Worm (Caenorhabditis elegans): ENCODE results near the gene unc-83.

unc-83 gene

ce11 chrV:6513356-6513755 lies 48.5 kb downstream of the unc-83 start:
- no peak for TF ChIP-seq dao-5 (tag; optimal IDR thresholded peaks at IDR 0.05)

- TF ChIP-seq dao-5 (tag; optimal IDR thresholded peaks at IDR 0.05) (no peak), W03F9.2 (tag; optimal IDR thresholded peaks at IDR 0.05) (no peak), him-1 (tag; optimal IDR thresholded peaks at IDR 0.05) (no peak)
Measured at ce11 chrV:6513786-6514430, 49.0 kb downstream of the unc-83 start.

- TF ChIP-seq him-1 (tag; optimal IDR thresholded peaks at IDR 0.05) (no peak), dao-5 (tag; optimal IDR thresholded peaks at IDR 0.05) (no peak), W03F9.2 (tag; optimal IDR thresholded peaks at IDR 0.05) (peak; percentile 18)
Measured at ce11 chrV:6514887-6515324, 50.0 kb downstream of the unc-83 start, which contains the start of gene dpy-11. TSS of gene dpy-11 (minus strand) at chrV:6515240.

- TF ChIP-seq W03F9.2 (tag; optimal IDR thresholded peaks at IDR 0.05) (no peak), dao-5 (tag; optimal IDR thresholded peaks at IDR 0.05) (no peak), him-1 (tag; optimal IDR thresholded peaks at IDR 0.05) (no peak)
Measured at ce11 chrV:6515344-6515743, 50.5 kb downstream of the unc-83 start.

- no peak for TF ChIP-seq dao-5 (tag; optimal IDR thresholded peaks at IDR 0.05)
- TF ChIP-seq W03F9.2 (tag; optimal IDR thresholded peaks at IDR 0.05), result no peak
- no peak for TF ChIP-seq him-1 (tag; optimal IDR thresholded peaks at IDR 0.05)
Measured at ce11 chrV:6516491-6517304, 51.8 kb downstream of the unc-83 start, which contains the start of gene mdh-1. TSS of gene mdh-1 (minus strand) at chrV:6516526.

- TF ChIP-seq dao-5 (tag; optimal IDR thresholded peaks at IDR 0.05), result no peak
- no peak for TF ChIP-seq him-1 (tag; optimal IDR thresholded peaks at IDR 0.05)
- no peak for TF ChIP-seq W03F9.2 (tag; optimal IDR thresholded peaks at IDR 0.05)
Measured at ce11 chrV:6517305-6518224, 52.7 kb downstream of the unc-83 start.

ce11 chrV:6518225-6518396 lies 53.2 kb downstream of the unc-83 start, which contains the start of gene F46E10.3:
TSS of gene F46E10.3 (plus strand) at chrV:6518297.
- TF ChIP-seq dao-5 (tag; optimal IDR thresholded peaks at IDR 0.05) (no peak), W03F9.2 (tag; optimal IDR thresholded peaks at IDR 0.05) (no peak), him-1 (tag; optimal IDR thresholded peaks at IDR 0.05) (no peak)

ce11 chrV:6520385-6521080 lies 55.7 kb downstream of the unc-83 start, which contains the start of the genes F46E10.2 and F46E10.18:
TSS of gene F46E10.2 (plus strand) at chrV:6520435.
TSS of gene F46E10.18 (plus strand) at chrV:6521030.
- no peak for TF ChIP-seq dao-5 (tag; optimal IDR thresholded peaks at IDR 0.05)
- no peak for TF ChIP-seq W03F9.2 (tag; optimal IDR thresholded peaks at IDR 0.05)
- TF ChIP-seq him-1 (tag; optimal IDR thresholded peaks at IDR 0.05), result no peak

ce11 chrV:6522879-6523497 lies 58.1 kb downstream of the unc-83 start:
- TF ChIP-seq W03F9.2 (tag; optimal IDR thresholded peaks at IDR 0.05) (no peak), dao-5 (tag; optimal IDR thresholded peaks at IDR 0.05) (no peak), him-1 (tag; optimal IDR thresholded peaks at IDR 0.05) (no peak)

- TF ChIP-seq dao-5 (tag; optimal IDR thresholded peaks at IDR 0.05) (no peak), W03F9.2 (tag; optimal IDR thresholded peaks at IDR 0.05) (no peak), him-1 (tag; optimal IDR thresholded peaks at IDR 0.05) (no peak)
Measured at ce11 chrV:6524757-6525156, 59.9 kb downstream of the unc-83 start, which contains the start of gene acs-1. TSS of gene acs-1 (plus strand) at chrV:6524989.

- TF ChIP-seq him-1 (tag; optimal IDR thresholded peaks at IDR 0.05) (no peak), W03F9.2 (tag; optimal IDR thresholded peaks at IDR 0.05) (no peak), dao-5 (tag; optimal IDR thresholded peaks at IDR 0.05) (no peak)
Measured at ce11 chrV:6533030-6533429, 68.2 kb downstream of the unc-83 start, which contains the start of gene hpo-26. TSS of gene hpo-26 (minus strand) at chrV:6533060.
